Fruit fly (Drosophila melanogaster) whole organism, embryonic: ENCODE data around the gene GAPcenA.

ENCODE experiments used
- Bteb2 ChIP-seq: fragments of 200-800 bp; sonication (Bioruptor generic); optimal IDR thresholded peaks from 2 replicates; lab custom pipeline; 2016; ENCODE audit warnings: missing biosample characterization, missing genetic modification characterization
- C15 ChIP-seq: fragments of 200-800 bp; sonication (Bioruptor generic); IDR thresholded peaks from 3 replicates; pipeline ENCODE4 v1.3.6; 2022; ENCODE audit warnings: missing biosample characterization, missing genetic modification characterization
- CG10565 ChIP-seq: fragments of 200-800 bp; sonication (Bioruptor generic); optimal IDR thresholded peaks from 3 replicates; lab custom pipeline; 2016; ENCODE audit warnings: missing biosample characterization, mild to moderate bottlenecking, missing genetic modification characterization
- CG11456 ChIP-seq: fragments of 200-800 bp; sonication (Bioruptor generic); IDR thresholded peaks from 3 replicates; pipeline ENCODE4 v1.3.6; 2022; ENCODE audit warnings: missing biosample characterization, missing genetic modification characterization
- CG12104 ChIP-seq: fragments of 200-800 bp; sonication (Bioruptor generic); optimal IDR thresholded peaks from 3 replicates; lab custom pipeline; 2016; ENCODE audit warnings: missing biosample characterization, missing genetic modification characterization
- CG14050 ChIP-seq: fragments of 200-800 bp; sonication (Bioruptor generic); IDR thresholded peaks from 3 replicates; pipeline ENCODE4 v1.3.6; 2022; ENCODE audit warnings: missing biosample characterization, missing genetic modification characterization
- CG1792 ChIP-seq: fragments of 200-800 bp; sonication (Bioruptor generic); optimal IDR thresholded peaks from 2 replicates; lab custom pipeline; 2016; ENCODE audit warnings: missing biosample characterization, missing genetic modification characterization
- CG18011 ChIP-seq: fragments of 200-800 bp; sonication (Bioruptor generic); optimal IDR thresholded peaks from 2 replicates; lab custom pipeline; 2017; ENCODE audit warnings: missing biosample characterization, missing genetic modification characterization, mild to moderate bottlenecking, moderate library complexity, missing genotype
- CG2120 ChIP-seq: fragments of 200-800 bp; sonication (Bioruptor generic); optimal IDR thresholded peaks from 3 replicates; lab custom pipeline; 2016; ENCODE audit warnings: missing biosample characterization, missing genetic modification characterization
- CG2199 ChIP-seq: fragments of 200-800 bp; sonication (Bioruptor generic); IDR thresholded peaks from 3 replicates; pipeline ENCODE4 v1.3.6; 2022; ENCODE audit warnings: missing biosample characterization, missing genetic modification characterization
- CG2712 ChIP-seq: fragments of 200-800 bp; optimal IDR thresholded peaks from 3 replicates; lab custom pipeline; 2019; ENCODE audit warnings: missing biosample characterization, mild to moderate bottlenecking, missing genetic modification characterization, moderate library complexity
- CG3163 ChIP-seq: fragments of 200-800 bp; sonication (Bioruptor generic); optimal IDR thresholded peaks from 3 replicates; lab custom pipeline; 2016; ENCODE audit warnings: missing biosample characterization, missing genetic modification characterization
- CG32532 ChIP-seq: fragments of 200-800 bp; sonication (Bioruptor generic); IDR thresholded peaks from 2 replicates; pipeline ENCODE4 v1.3.6; 2022; ENCODE audit warnings: missing biosample characterization, missing genetic modification characterization
- CG7987 ChIP-seq: fragments of 200-800 bp; sonication (Bioruptor generic); optimal IDR thresholded peaks from 2 replicates; lab custom pipeline; 2018; ENCODE audit warnings: missing biosample characterization, mild to moderate bottlenecking, missing genetic modification characterization, moderate library complexity
- CG8089 ChIP-seq: fragments of 200-800 bp; sonication (Bioruptor generic); optimal IDR thresholded peaks from 3 replicates; lab custom pipeline; 2016; ENCODE audit warnings: missing biosample characterization, missing genetic modification characterization
- CG8290 ChIP-seq, 3 experiments: fragments of 200-800 bp; sonication (Bioruptor generic); optimal IDR thresholded peaks; 2 replicates each; lab custom pipeline; 2016 to 2019; ENCODE audit warnings: missing biosample characterization in 3 of 3, missing genetic modification characterization in 3 of 3, mild to moderate bottlenecking in 2 of 3, moderate library complexity in 1 of 3
- CHES-1-like ChIP-seq: fragments of 200-800 bp; sonication (Bioruptor generic); optimal IDR thresholded peaks from 2 replicates; lab custom pipeline; 2016; ENCODE audit warnings: missing biosample characterization, missing genetic modification characterization
- CTCF ChIP-seq: fragments of 200-800 bp; sonication (Bioruptor generic); optimal IDR thresholded peaks from 2 replicates; lab custom pipeline; 2017; ENCODE audit warnings: missing biosample characterization, mild to moderate bottlenecking, missing genetic modification characterization, moderate library complexity
- D19A ChIP-seq: fragments of 200-800 bp; optimal IDR thresholded peaks from 3 replicates; lab custom pipeline; 2019; ENCODE audit warnings: missing biosample characterization, mild to moderate bottlenecking, missing genetic modification characterization, moderate library complexity
- Dll ChIP-seq: fragments of 200-800 bp; sonication (Bioruptor generic); IDR thresholded peaks from 4 replicates; pipeline ENCODE4 v1.3.6; 2022; ENCODE audit warnings: missing biosample characterization, missing genetic modification characterization; ENCODE audit not compliant: partially characterized antibody
- Dp ChIP-seq: fragments of 200-800 bp; sonication (Bioruptor generic); optimal IDR thresholded peaks from 2 replicates; lab custom pipeline; 2018; ENCODE audit warnings: missing biosample characterization, mild to moderate bottlenecking, missing genetic modification characterization, moderate library complexity
- H15 ChIP-seq: fragments of 200-800 bp; sonication (Bioruptor generic); IDR thresholded peaks from 3 replicates; pipeline ENCODE4 v1.3.6; 2022; ENCODE audit warnings: missing biosample characterization, missing genetic modification characterization
- H2.0 ChIP-seq: fragments of 200-800 bp; sonication (Bioruptor generic); IDR thresholded peaks from 2 replicates; pipeline ENCODE4 v1.3.6; 2022; ENCODE audit warnings: missing biosample characterization, missing genetic modification characterization
- HmgZ ChIP-seq: fragments of 200-800 bp; sonication (Bioruptor generic); optimal IDR thresholded peaks from 2 replicates; lab custom pipeline; 2018; ENCODE audit warnings: missing biosample characterization, mild to moderate bottlenecking, missing genetic modification characterization
- Hmx ChIP-seq: fragments of 200-800 bp; sonication (Bioruptor generic); optimal IDR thresholded peaks from 2 replicates; lab custom pipeline; 2016; ENCODE audit warnings: missing biosample characterization, missing genetic modification characterization
- Jarid2 ChIP-seq: fragments of 200-800 bp; sonication (Bioruptor generic); optimal IDR thresholded peaks from 3 replicates; lab custom pipeline; 2017; ENCODE audit warnings: mild to moderate bottlenecking, missing biosample characterization, missing genetic modification reagents, missing genetic modification characterization
- MBD-R2 ChIP-seq: fragments of 200-800 bp; sonication (Bioruptor generic); IDR thresholded peaks from 2 replicates; pipeline ENCODE4 v1.3.6; 2022; ENCODE audit warnings: missing biosample characterization, missing genetic modification characterization
- Mrtf ChIP-seq: fragments of 200-800 bp; sonication (Bioruptor generic); IDR thresholded peaks from 3 replicates; pipeline ENCODE4 v1.3.6; 2022; ENCODE audit warnings: missing biosample characterization, missing genetic modification characterization
- Opbp ChIP-seq: fragments of 200-800 bp; sonication (Bioruptor generic); IDR thresholded peaks from 3 replicates; pipeline ENCODE4 v1.3.6; 2022; ENCODE audit warnings: missing biosample characterization, missing genetic modification characterization; ENCODE audit not compliant: partially characterized antibody
- Taf1 ChIP-seq: fragments of 200-800 bp; sonication (Bioruptor generic); IDR thresholded peaks from 2 replicates; pipeline ENCODE4 v1.3.6; 2022; ENCODE audit warnings: missing biosample characterization, missing genetic modification characterization
- Usf ChIP-seq: fragments of 200-800 bp; sonication (Bioruptor generic); optimal IDR thresholded peaks from 2 replicates; lab custom pipeline; 2017; ENCODE audit warnings: missing genotype, missing biosample characterization, missing genetic modification characterization
- az2 ChIP-seq: fragments of 200-800 bp; sonication (Bioruptor generic); optimal IDR thresholded peaks from 3 replicates; lab custom pipeline; 2016; ENCODE audit warnings: missing biosample characterization, missing genetic modification characterization
- bab2 ChIP-seq: fragments of 200-800 bp; sonication (Bioruptor generic); optimal IDR thresholded peaks from 2 replicates; lab custom pipeline; 2016; ENCODE audit warnings: missing biosample characterization, missing genetic modification characterization
- bbx ChIP-seq: fragments of 200-800 bp; sonication (Bioruptor generic); IDR thresholded peaks from 2 replicates; pipeline ENCODE4 v1.3.6; 2022; ENCODE audit warnings: missing biosample characterization, missing genetic modification characterization; ENCODE audit not compliant: partially characterized antibody
- chif ChIP-seq, 2 experiments: fragments of 200-800 bp; sonication (Bioruptor generic); optimal IDR thresholded peaks; 3 replicates each; lab custom pipeline; 2016; ENCODE audit warnings: missing biosample characterization in 2 of 2, missing genetic modification characterization in 2 of 2
- crc ChIP-seq: fragments of 200-800 bp; sonication (Bioruptor generic); optimal IDR thresholded peaks from 2 replicates; lab custom pipeline; 2016; ENCODE audit warnings: missing biosample characterization, missing genetic modification characterization
- crol ChIP-seq: fragments of 200-800 bp; sonication (Bioruptor generic); IDR thresholded peaks from 2 replicates; pipeline ENCODE4 v1.3.6; 2022; ENCODE audit warnings: missing biosample characterization, missing genetic modification characterization
- dm ChIP-seq: fragments of 200-800 bp; sonication (Bioruptor generic); optimal IDR thresholded peaks from 3 replicates; lab custom pipeline; 2016; ENCODE audit warnings: missing biosample characterization, missing genetic modification characterization
- fd102C ChIP-seq: fragments of 200-800 bp; sonication (Bioruptor generic); optimal IDR thresholded peaks from 2 replicates; lab custom pipeline; 2018; ENCODE audit warnings: missing biosample characterization, mild to moderate bottlenecking, missing genetic modification characterization, moderate library complexity
- her ChIP-seq: fragments of 200-800 bp; sonication (Bioruptor generic); optimal IDR thresholded peaks from 2 replicates; lab custom pipeline; 2016; ENCODE audit warnings: missing biosample characterization, missing genetic modification characterization
- hth ChIP-seq: fragments of >200 bp; optimal IDR thresholded peaks from 2 replicates; lab custom pipeline; 2017; ENCODE audit warnings: inconsistent platforms
- knrl ChIP-seq: fragments of 200-800 bp; sonication (Bioruptor generic); IDR thresholded peaks from 3 replicates; pipeline ENCODE4 v1.3.6; 2022; ENCODE audit warnings: missing biosample characterization, missing genetic modification characterization; ENCODE audit not compliant: partially characterized antibody
- lilli ChIP-seq: fragments of 200-800 bp; sonication (Bioruptor generic); optimal IDR thresholded peaks from 3 replicates; lab custom pipeline; 2016; ENCODE audit warnings: missing biosample characterization, missing genetic modification characterization
- nerfin-1 ChIP-seq: fragments of 200-800 bp; sonication (Bioruptor generic); optimal IDR thresholded peaks from 3 replicates; lab custom pipeline; 2019; ENCODE audit warnings: missing biosample characterization, mild to moderate bottlenecking, missing genetic modification characterization, moderate library complexity
- peb ChIP-seq: fragments of 200-800 bp; sonication (Bioruptor generic); IDR thresholded peaks from 2 replicates; pipeline ENCODE4 v1.3.6; 2022; ENCODE audit warnings: missing biosample characterization, missing genetic modification characterization
- pzg ChIP-seq: fragments of 200-800 bp; sonication (Bioruptor generic); optimal IDR thresholded peaks from 3 replicates; lab custom pipeline; 2018; ENCODE audit warnings: missing biosample characterization, mild to moderate bottlenecking, missing genetic modification characterization, moderate library complexity
- row ChIP-seq: fragments of 200-800 bp; sonication (Bioruptor generic); IDR thresholded peaks from 3 replicates; pipeline ENCODE4 v1.3.6; 2022; ENCODE audit warnings: missing biosample characterization, missing genetic modification characterization
- seq ChIP-seq: fragments of 200-800 bp; sonication (Bioruptor generic); IDR thresholded peaks from 2 replicates; pipeline ENCODE4 v1.3.6; 2022; ENCODE audit warnings: missing biosample characterization, missing genetic modification characterization
- sug ChIP-seq: fragments of 200-800 bp; optimal IDR thresholded peaks from 2 replicates; lab custom pipeline; 2019; ENCODE audit warnings: missing biosample characterization, mild to moderate bottlenecking, missing genetic modification characterization, moderate library complexity

Gene GAPcenA

DNA sequence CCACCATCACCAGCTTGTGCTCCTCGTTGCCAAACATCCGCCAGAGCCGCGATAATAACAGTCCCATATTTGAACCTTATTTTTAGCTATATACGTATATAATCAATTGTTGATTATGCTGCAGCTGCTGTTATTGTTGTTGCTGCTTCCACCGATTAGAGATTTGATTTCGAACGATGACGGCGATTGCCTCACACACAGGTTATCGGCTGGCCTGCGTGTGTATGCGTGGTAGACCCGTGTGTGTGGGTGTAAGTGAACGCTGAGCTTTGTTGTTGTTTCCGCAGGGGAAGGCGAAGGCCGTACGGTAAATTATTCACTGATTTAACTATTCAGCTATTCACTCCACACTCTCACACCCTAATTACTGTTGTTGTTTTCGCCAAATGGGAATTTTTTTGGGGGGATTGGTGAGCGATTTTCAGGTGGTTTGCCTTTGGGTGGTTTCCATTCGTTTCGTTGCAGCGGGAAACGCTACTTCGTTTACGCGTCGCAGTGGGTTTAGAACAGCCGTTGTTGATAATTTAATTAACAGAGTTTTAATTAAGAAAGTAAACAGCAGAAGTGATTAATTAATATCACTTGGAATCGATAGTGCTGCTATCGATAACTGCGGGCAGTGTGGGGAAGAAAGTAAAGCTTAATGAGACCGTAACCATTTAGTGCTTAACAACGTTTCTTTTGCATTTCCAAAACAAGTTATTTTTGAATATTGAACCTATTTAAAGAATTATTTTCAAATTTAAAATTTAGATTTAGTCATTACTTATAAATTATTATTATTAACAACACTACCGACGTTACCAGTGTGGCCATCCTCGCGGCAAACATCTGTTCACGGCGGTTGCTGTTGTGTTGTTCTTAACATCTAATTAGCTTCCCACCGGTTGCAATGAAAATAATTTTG lies 46.9 kb upstream of the GAPcenA start, which contains the start of the genes Arl5 and CG13671 (continued):
- peak; percentile 54 for TF ChIP-seq CG1792
- peak; percentile 67; the same call in 2 of the 3 replicates for TF ChIP-seq CG14050
- TF ChIP-seq CG7987, result peak; percentile 42
- peak; percentile 64; the same call in 1 of the 3 replicates for TF ChIP-seq C15 (GFP tag; lab: Robert Waterston, UW)
- TF ChIP-seq CG12104 (GFP tag; lab: Kevin White, UChicago), result peak; percentile 39
- TF ChIP-seq Jarid2 (GFP tag; lab: Kevin White, UChicago), result no peak
- peak; percentile 66; the same call in 1 of the 2 replicates for TF ChIP-seq seq (GFP tag; lab: Robert Waterston, UW)
- TF ChIP-seq bbx (GFP tag; lab: Robert Waterston, UW), result peak; percentile 53
- no peak for TF ChIP-seq D19A (tag; lab: Kevin White, UChicago)
- peak; percentile 64; the same call in 2 of the 3 replicates for TF ChIP-seq Opbp (GFP tag; lab: Robert Waterston, UW)
- TF ChIP-seq CG11456, result peak; percentile 88
- peak; percentile 84 for TF ChIP-seq CG2120
- peak; percentile 68 for TF ChIP-seq Taf1 (GFP tag; lab: Robert Waterston, UW)
- peak; percentile 82 for TF ChIP-seq az2 (GFP tag; lab: Kevin White, UChicago)
- TF ChIP-seq sug (tag; lab: Kevin White, UChicago), result peak; percentile 60
- no peak; the same call in 1 of the 2 replicates for TF ChIP-seq crol (GFP tag; lab: Robert Waterston, UW)
- TF ChIP-seq dm (GFP tag; lab: Kevin White, UChicago), result no peak
- peak; percentile 60 for TF ChIP-seq bab2 (GFP tag; lab: Kevin White, UChicago)
- TF ChIP-seq CG32532 (GFP tag; lab: Robert Waterston, UW), result peak; percentile 84

DNA sequence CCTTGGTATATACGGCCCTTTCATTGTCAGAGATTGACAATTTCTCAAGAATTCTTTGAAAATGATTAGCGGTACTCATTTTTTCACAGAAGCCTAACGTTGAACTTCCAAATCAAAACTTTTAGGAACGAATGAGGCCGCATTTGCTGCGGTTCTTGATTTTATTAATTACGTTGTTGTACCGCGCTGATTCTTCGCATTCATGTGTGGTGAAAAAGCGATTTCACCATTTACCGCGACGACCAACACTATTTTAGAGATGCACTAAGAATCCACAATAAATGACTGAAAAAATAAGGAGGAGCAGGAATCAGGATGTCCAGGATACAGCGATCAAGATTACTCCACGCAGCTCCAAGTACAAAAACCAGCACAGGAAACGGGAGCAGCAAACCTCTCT lies 42.4 kb upstream of the GAPcenA start, which contains the start of the genes CG7194 and Sbp2:
Gene CG7194, minus strand, starts transcription at position 148 of the 400 bp plus-strand sequence.
Gene Sbp2, plus strand, starts transcription at position 246 of the 400 bp plus-strand sequence.
- TF ChIP-seq chif (GFP tag; optimal IDR thresholded peaks at IDR 0.05; lab: Kevin White, UChicago) (no peak), CG8290 (GFP tag; optimal IDR thresholded peaks at IDR 0.05; lab: Kevin White, UChicago) (no peak), CG8290 (tag; optimal IDR thresholded peaks at IDR 0.05; lab: Kevin White, UChicago) (no peak), knrl (GFP tag; lab: Robert Waterston, UW) (no peak), CG2712 (tag; lab: Kevin White, UChicago) (no peak), Bteb2 (GFP tag; lab: Kevin White, UChicago) (no peak), bbx (GFP tag; lab: Robert Waterston, UW) (peak; percentile 7; the same call in 1 of the 2 replicates), row (GFP tag; lab: Robert Waterston, UW) (peak; percentile 23; the same call in 1 of the 3 replicates), HmgZ (tag; lab: Kevin White, UChicago) (no peak), CG18011 (GFP tag; lab: Kevin White, UChicago) (no peak), pzg (GFP tag; lab: Kevin White, UChicago) (peak; percentile 28), CG2199 (GFP tag; lab: Robert Waterston, UW) (peak; percentile 28; the same call in 1 of the 3 replicates), Dll (GFP tag; lab: Robert Waterston, UW) (peak; percentile 37; the same call in 1 of the 4 replicates), CG3163 (no peak), CG10565 (GFP tag; lab: Kevin White, UChicago) (no peak), H15 (no peak), MBD-R2 (peak; percentile 49), CG14050 (no peak), peb (no peak), CG8089 (no peak), fd102C (GFP tag; lab: Kevin White, UChicago) (no peak), hth (lab: Kevin White, UChicago) (no peak), CTCF (GFP tag; lab: Kevin White, UChicago) (peak; percentile 47), Mrtf (no peak), CHES-1-like (GFP tag; lab: Kevin White, UChicago) (no peak), her (GFP tag; lab: Kevin White, UChicago) (no peak), H2.0 (GFP tag; lab: Robert Waterston, UW) (no peak), Usf (GFP tag; lab: Kevin White, UChicago) (no peak), nerfin-1 (no peak), crc (GFP tag; lab: Kevin White, UChicago) (no peak), lilli (GFP tag; lab: Kevin White, UChicago) (no peak), Hmx (GFP tag; lab: Kevin White, UChicago) (no peak), Dp (GFP tag; lab: Kevin White, UChicago) (peak; percentile 53)
